Worm (Caenorhabditis elegans): ENCODE results near the gene cdc-42.

Gene cdc-42

ce11 chrII:7598702-7599314 lies 17.4 kb upstream of the cdc-42 start, which contains the start of gene pgam-5:
Gene pgam-5, minus strand, starts transcription at chrII:7598752.
- no peak for TF ChIP-seq zag-1 (tag; optimal IDR thresholded peaks at IDR 0.05)
- TF ChIP-seq elt-2 (tag; optimal IDR thresholded peaks at IDR 0.05): peak; percentile 11

ce11 chrII:7599357-7599756 lies 16.9 kb upstream of the cdc-42 start, which contains the start of gene npp-21:
Gene npp-21, plus strand, starts transcription at chrII:7599657.
- no peak for TF ChIP-seq pha-4 (tag; optimal IDR thresholded peaks at IDR 0.05)

ce11 chrII:7605306-7605705 lies 10.9 kb upstream of the cdc-42 start, which contains the start of gene osm-8:
Gene osm-8, minus strand, starts transcription at chrII:7605406.
- no peak for TF ChIP-seq nhr-76 (tag; optimal IDR thresholded peaks at IDR 0.05)
- TF ChIP-seq egl-5 (tag; optimal IDR thresholded peaks at IDR 0.05): no peak
- TF ChIP-seq lsy-12 (tag; optimal IDR thresholded peaks at IDR 0.05): no peak
- no peak for TF ChIP-seq nhr-23 (tag; optimal IDR thresholded peaks at IDR 0.05)
- no peak for TF ChIP-seq fkh-2 (tag; optimal IDR thresholded peaks at IDR 0.05)
- no peak for TF ChIP-seq fkh-10 (GFP tag; optimal IDR thresholded peaks at IDR 0.05)
- TF ChIP-seq snpc-4 (tag; optimal IDR thresholded peaks at IDR 0.05): no peak
- no peak for TF ChIP-seq elt-1 (tag; optimal IDR thresholded peaks at IDR 0.05)
- no peak for TF ChIP-seq nhr-43 (tag; optimal IDR thresholded peaks at IDR 0.05; ENCODE audit: poor library complexity, severe bottlenecking)
- TF ChIP-seq nhr-77 (tag; optimal IDR thresholded peaks at IDR 0.05): no peak
- TF ChIP-seq elt-2 (tag; optimal IDR thresholded peaks at IDR 0.05): no peak
- TF ChIP-seq ama-1 (optimal IDR thresholded peaks at IDR 0.05): no peak
- no peak for TF ChIP-seq mml-1 (tag; optimal IDR thresholded peaks at IDR 0.05)
- no peak for TF ChIP-seq pha-4 (tag; optimal IDR thresholded peaks at IDR 0.05)

- TF ChIP-seq nhr-12 (tag; optimal IDR thresholded peaks at IDR 0.05) (no peak), ZK546.5 (tag; optimal IDR thresholded peaks at IDR 0.05) (no peak), mml-1 (tag; optimal IDR thresholded peaks at IDR 0.05) (no peak), aly-2 (tag; optimal IDR thresholded peaks at IDR 0.05) (no peak), fkh-2 (tag; optimal IDR thresholded peaks at IDR 0.05) (no peak), lsy-12 (tag; optimal IDR thresholded peaks at IDR 0.05) (no peak), egl-27 (tag; optimal IDR thresholded peaks at IDR 0.05) (no peak), jun-1 (tag; optimal IDR thresholded peaks at IDR 0.05) (no peak), nhr-25 (tag; optimal IDR thresholded peaks at IDR 0.05) (no peak), snpc-4 (tag; optimal IDR thresholded peaks at IDR 0.05) (no peak), hmg-11 (tag; optimal IDR thresholded peaks at IDR 0.05) (no peak), nhr-67 (tag; optimal IDR thresholded peaks at IDR 0.05) (no peak)
Measured at ce11 chrII:7607953-7608352, 8.3 kb upstream of the cdc-42 start, which contains the start of gene lips-17. Gene lips-17, plus strand, starts transcription at chrII:7608253.

- TF ChIP-seq R02D3.7 (tag; optimal IDR thresholded peaks at IDR 0.05) (no peak), lin-15B (tag; optimal IDR thresholded peaks at IDR 0.05) (no peak), nhr-67 (tag; optimal IDR thresholded peaks at IDR 0.05) (no peak), egl-5 (tag; optimal IDR thresholded peaks at IDR 0.05) (peak; percentile 45)
Measured at ce11 chrII:7613241-7613782, 2.9 kb upstream of the cdc-42 start, which contains the start of the genes oig-4 and R07G3.7. Gene oig-4, plus strand, starts transcription at chrII:7613541. Gene R07G3.7, minus strand, starts transcription at chrII:7613732.

- peak; percentile 5 for TF ChIP-seq pha-4 (tag; optimal IDR thresholded peaks at IDR 0.05)
- TF ChIP-seq nfya-1 (tag; optimal IDR thresholded peaks at IDR 0.05; ENCODE audit: insufficient read depth): peak; percentile 10
- no peak for TF ChIP-seq nhr-237 (tag; optimal IDR thresholded peaks at IDR 0.05)
- peak; percentile 4 for TF ChIP-seq hmg-11 (tag; optimal IDR thresholded peaks at IDR 0.05)
- TF ChIP-seq ztf-4 (tag; optimal IDR thresholded peaks at IDR 0.05): no peak
Measured at ce11 chrII:7614334-7614733, 1.9 kb upstream of the cdc-42 start.

- no peak for TF ChIP-seq aly-2 (tag; optimal IDR thresholded peaks at IDR 0.05)
- TF ChIP-seq ceh-28 (tag; optimal IDR thresholded peaks at IDR 0.05): peak; percentile 56
- TF ChIP-seq eor-1 (tag; optimal IDR thresholded peaks at IDR 0.05): no peak
- no peak for TF ChIP-seq elt-1 (tag; optimal IDR thresholded peaks at IDR 0.05)
- no peak for TF ChIP-seq lsy-12 (tag; optimal IDR thresholded peaks at IDR 0.05)
- TF ChIP-seq R02D3.7 (tag; optimal IDR thresholded peaks at IDR 0.05): peak; percentile 7
- peak; percentile 66 for TF ChIP-seq hmg-11 (tag; optimal IDR thresholded peaks at IDR 0.05)
- TF ChIP-seq nhr-23 (tag; optimal IDR thresholded peaks at IDR 0.05): peak; percentile 5
- no peak for TF ChIP-seq nhr-76 (tag; optimal IDR thresholded peaks at IDR 0.05)
- TF ChIP-seq snpc-4 (tag; optimal IDR thresholded peaks at IDR 0.05): no peak
- no peak for TF ChIP-seq elt-3 (tag; optimal IDR thresholded peaks at IDR 0.05)
- peak; percentile 47 for TF ChIP-seq pha-4 (tag; optimal IDR thresholded peaks at IDR 0.05)
- no peak for TF ChIP-seq zag-1 (tag; optimal IDR thresholded peaks at IDR 0.05)
- TF ChIP-seq unc-62 (GFP tag; optimal IDR thresholded peaks at IDR 0.05): no peak
- TF ChIP-seq ZK546.5 (tag; optimal IDR thresholded peaks at IDR 0.05): no peak
- no peak for TF ChIP-seq lin-15B (tag; optimal IDR thresholded peaks at IDR 0.05)
- peak; percentile 69 for TF ChIP-seq ama-1 (optimal IDR thresholded peaks at IDR 0.05)
- no peak for TF ChIP-seq ztf-11 (tag; optimal IDR thresholded peaks at IDR 0.05)
- TF ChIP-seq elt-2 (tag; optimal IDR thresholded peaks at IDR 0.05): peak; percentile 15
- peak; percentile 53 for TF ChIP-seq nfya-1 (tag; optimal IDR thresholded peaks at IDR 0.05; ENCODE audit: insufficient read depth)
Measured at ce11 chrII:7615318-7615891, 847 bp upstream of the cdc-42 start.

Measured in whole organism, L3 larva.